Fruit fly (Drosophila melanogaster): Measurements from ENCODE around the gene mesh.
A peak's percentile ranks its signal among the peaks of the same experiment; 100 is the strongest.

The mesh gene

DNA sequence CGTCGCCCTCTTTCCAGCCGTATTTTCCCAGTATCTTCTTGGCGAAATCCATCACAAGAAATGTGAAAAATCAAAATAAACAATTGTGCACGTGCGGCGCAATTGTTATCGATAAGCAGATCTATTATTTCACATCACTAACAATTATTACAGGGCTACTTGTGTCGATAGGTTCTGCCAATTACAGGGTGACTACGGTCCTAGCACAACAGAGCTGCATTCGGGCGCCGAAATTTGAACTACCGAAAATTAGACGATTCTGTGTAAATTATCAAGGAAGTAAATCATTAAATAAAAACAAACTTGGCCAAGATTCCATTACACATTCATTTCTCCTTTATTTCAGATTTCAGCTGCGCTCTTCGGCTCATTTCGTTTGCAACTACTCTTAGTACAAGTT, 20.3 kb upstream of the mesh start, which contains the start of gene CG15561 (continued):
- TF ChIP-seq dati (GFP tag; IDR thresholded peaks at IDR 0.05) (no peak), seq (GFP tag; IDR thresholded peaks at IDR 0.05) (no peak), CG13123 (GFP tag; optimal IDR thresholded peaks at IDR 0.05) (no peak), chinmo (GFP tag; IDR thresholded peaks at IDR 0.05; ENCODE audit: partially characterized antibody) (no peak), sr (GFP tag; IDR thresholded peaks at IDR 0.05) (no peak), cad (GFP tag; optimal IDR thresholded peaks at IDR 0.05) (peak; percentile 80), esg (GFP tag; conservative IDR thresholded peaks at IDR 0.05) (no peak), HmgZ (tag; optimal IDR thresholded peaks at IDR 0.05) (peak; percentile 81), vnd (GFP tag; IDR thresholded peaks at IDR 0.05; ENCODE audit: partially characterized antibody) (no peak), sisA (GFP tag; IDR thresholded peaks at IDR 0.05) (no peak), CG32772 (GFP tag; IDR thresholded peaks at IDR 0.05) (no peak), CG11695 (GFP tag; IDR thresholded peaks at IDR 0.05) (no peak), NC2α (GFP tag; optimal IDR thresholded peaks at IDR 0.05) (no peak), CG5180 (GFP tag; optimal IDR thresholded peaks at IDR 0.05) (no peak), CG7786 (GFP tag; optimal IDR thresholded peaks at IDR 0.05) (peak; percentile 32), org-1 (GFP tag; optimal IDR thresholded peaks at IDR 0.05) (peak; percentile 7), dpn (GFP tag; optimal IDR thresholded peaks at IDR 0.05) (peak; percentile 38 to 67), Hey (tag; optimal IDR thresholded peaks at IDR 0.05) (peak; percentile 6), CG1832 (GFP tag; optimal IDR thresholded peaks at IDR 0.05) (no peak), CG13894 (tag; optimal IDR thresholded peaks at IDR 0.05) (peak; percentile 80), HLH54F (GFP tag; optimal IDR thresholded peaks at IDR 0.05) (peak; percentile 46), rib (GFP tag; IDR thresholded peaks at IDR 0.05) (no peak), CG16815 (GFP tag; optimal IDR thresholded peaks at IDR 0.05) (no peak), lbe (GFP tag; optimal IDR thresholded peaks at IDR 0.05) (no peak), wek (GFP tag; optimal IDR thresholded peaks at IDR 0.05) (peak; percentile 53), pnt (GFP tag; optimal IDR thresholded peaks at IDR 0.05) (no peak), CTCF (GFP tag; optimal IDR thresholded peaks at IDR 0.05) (peak; percentile 48), Sry-β (GFP tag; optimal IDR thresholded peaks at IDR 0.05) (peak; percentile 22), Hr51 (GFP tag; optimal IDR thresholded peaks at IDR 0.05) (peak in 1 of 2 experiments; percentile 37), salm (tag; optimal IDR thresholded peaks at IDR 0.05) (peak; percentile 35), knrl (GFP tag; IDR thresholded peaks at IDR 0.05; ENCODE audit: partially characterized antibody) (no peak), kah (GFP tag; optimal IDR thresholded peaks at IDR 0.05) (peak; percentile 14), Lhr (GFP tag; optimal IDR thresholded peaks at IDR 0.05) (peak; percentile 45), mam (GFP tag; optimal IDR thresholded peaks at IDR 0.05) (no peak), CG6791 (GFP tag; IDR thresholded peaks at IDR 0.05; ENCODE audit: partially characterized antibody) (no peak), Gsc (GFP tag; IDR thresholded peaks at IDR 0.05) (no peak), CG1603 (tag; optimal IDR thresholded peaks at IDR 0.05) (peak; percentile 84), CG10565 (GFP tag; optimal IDR thresholded peaks at IDR 0.05) (no peak), CoRest (tag; optimal IDR thresholded peaks at IDR 0.05) (peak; percentile 28), gem (tag; optimal IDR thresholded peaks at IDR 0.05) (no peak), Ets97D (GFP tag; optimal IDR thresholded peaks at IDR 0.05) (peak; percentile 78), CG7556 (GFP tag; optimal IDR thresholded peaks at IDR 0.05) (no peak), CG11560 (tag; IDR thresholded peaks at IDR 0.05) (no peak), pb (GFP tag; optimal IDR thresholded peaks at IDR 0.05) (peak; percentile 48), CG6654 (GFP tag; optimal IDR thresholded peaks at IDR 0.05) (no peak), CG10209 (GFP tag; optimal IDR thresholded peaks at IDR 0.05) (peak; percentile 44), grau (tag; optimal IDR thresholded peaks at IDR 0.05) (no peak), CG2120 (GFP tag; optimal IDR thresholded peaks at IDR 0.05) (no peak), CG3995 (GFP tag; optimal IDR thresholded peaks at IDR 0.05) (no peak), Hmr (GFP tag; optimal IDR thresholded peaks at IDR 0.05) (peak; percentile 67), MTF-1 (GFP tag; optimal IDR thresholded peaks at IDR 0.05; ENCODE audit: borderline replicate concordance) (peak; percentile 69), chn (GFP tag; optimal IDR thresholded peaks at IDR 0.05) (peak; percentile 34)
